Fruit fly (Drosophila melanogaster) whole organism, embryonic: Measurements from ENCODE around the gene CG9667.

Experiments used
- Adf1 ChIP-seq: fragments of 200-800 bp; sonication (Bioruptor generic); IDR thresholded peaks from 2 replicates; pipeline ENCODE4 v1.3.6; 2022; ENCODE audit warnings: missing biosample characterization, missing genetic modification characterization
- Bgb ChIP-seq: fragments of 200-800 bp; sonication (Bioruptor generic); IDR thresholded peaks from 2 replicates; pipeline ENCODE4 v1.3.6; 2022; ENCODE audit warnings: missing biosample characterization, missing genetic modification characterization; ENCODE audit not compliant: partially characterized antibody
- CG10267 ChIP-seq: fragments of 200-800 bp; sonication (Bioruptor generic); optimal IDR thresholded peaks from 2 replicates; lab custom pipeline; 2018; ENCODE audit warnings: missing biosample characterization, mild to moderate bottlenecking, missing genetic modification characterization, moderate library complexity
- CG10543 ChIP-seq: fragments of 200-800 bp; sonication (Bioruptor generic); optimal IDR thresholded peaks from 3 replicates; lab custom pipeline; 2017; ENCODE audit warnings: missing biosample characterization, mild to moderate bottlenecking, missing genetic modification characterization, moderate library complexity
- CG11504 ChIP-seq: fragments of 200-800 bp; sonication (Bioruptor generic); optimal IDR thresholded peaks from 3 replicates; lab custom pipeline; 2019; ENCODE audit warnings: missing biosample characterization, mild to moderate bottlenecking, missing genetic modification characterization, moderate library complexity
- CG11723 ChIP-seq: fragments of 200-800 bp; sonication (Bioruptor generic); optimal IDR thresholded peaks from 2 replicates; lab custom pipeline; 2017; ENCODE audit warnings: missing biosample characterization, mild to moderate bottlenecking, missing genetic modification characterization
- CG12155 ChIP-seq: fragments of 200-800 bp; sonication (Bioruptor generic); optimal IDR thresholded peaks from 3 replicates; lab custom pipeline; 2016; ENCODE audit warnings: missing biosample characterization, missing genetic modification characterization
- CG15696 ChIP-seq: fragments of 200-800 bp; sonication (Bioruptor generic); optimal IDR thresholded peaks from 2 replicates; lab custom pipeline; 2019; ENCODE audit warnings: missing biosample characterization, mild to moderate bottlenecking, missing genetic modification characterization, moderate library complexity
- CG18619 ChIP-seq: fragments of 200-800 bp; sonication (Bioruptor generic); optimal IDR thresholded peaks from 3 replicates; lab custom pipeline; 2017; ENCODE audit warnings: missing biosample characterization, mild to moderate bottlenecking, missing genetic modification characterization
- CG30020 ChIP-seq: fragments of 200-800 bp; optimal IDR thresholded peaks from 2 replicates; lab custom pipeline; 2019; ENCODE audit warnings: missing biosample characterization, mild to moderate bottlenecking, missing genetic modification characterization, moderate library complexity
- CG31224 ChIP-seq: fragments of 200-800 bp; sonication (Bioruptor generic); IDR thresholded peaks from 2 replicates; pipeline ENCODE4 v1.3.6; 2022; ENCODE audit warnings: missing biosample characterization, missing genetic modification characterization
- CG32772 ChIP-seq: fragments of 200-800 bp; sonication (Bioruptor generic); IDR thresholded peaks from 2 replicates; pipeline ENCODE4 v1.3.6; 2022; ENCODE audit warnings: missing biosample characterization, missing genetic modification characterization
- CG34224 ChIP-seq: fragments of 200-800 bp; sonication (Bioruptor generic); IDR thresholded peaks from 3 replicates; pipeline ENCODE4 v1.3.6; 2022; ENCODE audit warnings: missing biosample characterization, missing genetic modification characterization; ENCODE audit not compliant: partially characterized antibody
- CG3847 ChIP-seq: fragments of 200-800 bp; sonication (Bioruptor generic); IDR thresholded peaks from 2 replicates; pipeline ENCODE4 v1.3.6; 2022; ENCODE audit warnings: missing biosample characterization, missing genetic modification characterization
- CG3995 ChIP-seq: fragments of 200-800 bp; sonication (Bioruptor generic); optimal IDR thresholded peaks from 3 replicates; lab custom pipeline; 2016; ENCODE audit warnings: missing biosample characterization, missing genetic modification characterization
- CG4360 ChIP-seq: fragments of 200-800 bp; sonication (Bioruptor generic); IDR thresholded peaks from 2 replicates; pipeline ENCODE4 v1.3.6; 2022; ENCODE audit warnings: missing biosample characterization, missing genetic modification characterization
- CG5180 ChIP-seq: fragments of 200-800 bp; sonication (Bioruptor generic); optimal IDR thresholded peaks from 3 replicates; lab custom pipeline; 2017; ENCODE audit warnings: missing biosample characterization, missing genetic modification characterization, mild to moderate bottlenecking, moderate library complexity, missing genetic modification reagents
- CG5245 ChIP-seq: fragments of 200-800 bp; sonication (Bioruptor generic); optimal IDR thresholded peaks from 3 replicates; lab custom pipeline; 2016; ENCODE audit warnings: missing biosample characterization, missing genetic modification characterization
- CG6765 ChIP-seq: fragments of 200-800 bp; sonication (Bioruptor generic); optimal IDR thresholded peaks from 3 replicates; lab custom pipeline; 2017; ENCODE audit warnings: missing biosample characterization, mild to moderate bottlenecking, missing genetic modification characterization
- CTCF ChIP-seq: fragments of 200-800 bp; sonication (Bioruptor generic); optimal IDR thresholded peaks from 2 replicates; lab custom pipeline; 2017; ENCODE audit warnings: missing biosample characterization, mild to moderate bottlenecking, missing genetic modification characterization, moderate library complexity
- Dip2 ChIP-seq: fragments of 200-800 bp; sonication (Bioruptor generic); IDR thresholded peaks from 2 replicates; pipeline ENCODE4 v1.3.6; 2022; ENCODE audit warnings: missing biosample characterization, missing genetic modification characterization
- HHEX ChIP-seq: fragments of 200-800 bp; sonication (Bioruptor generic); optimal IDR thresholded peaks from 3 replicates; lab custom pipeline; 2017; ENCODE audit warnings: missing biosample characterization, mild to moderate bottlenecking, missing genetic modification characterization, missing genetic modification reagents
- Hand ChIP-seq: fragments of 200-800 bp; sonication (Bioruptor generic); optimal IDR thresholded peaks from 2 replicates; lab custom pipeline; 2017; ENCODE audit warnings: mild to moderate bottlenecking, missing biosample characterization, missing genetic modification reagents, missing genetic modification characterization
- Hey ChIP-seq: fragments of 200-800 bp; sonication (Bioruptor generic); optimal IDR thresholded peaks from 3 replicates; lab custom pipeline; 2018; ENCODE audit warnings: missing biosample characterization, mild to moderate bottlenecking, missing genetic modification characterization
- Hmr ChIP-seq: fragments of 200-800 bp; sonication (Bioruptor generic); optimal IDR thresholded peaks from 3 replicates; lab custom pipeline; 2017; ENCODE audit warnings: mild to moderate bottlenecking, missing biosample characterization, missing genetic modification reagents, missing genetic modification characterization
- Kr ChIP-seq: fragments of 200-800 bp; sonication (Bioruptor generic); optimal IDR thresholded peaks from 2 replicates; lab custom pipeline; 2017; ENCODE audit warnings: missing biosample characterization, mild to moderate bottlenecking, missing genetic modification characterization
- Max ChIP-seq: fragments of 200-800 bp; sonication (Bioruptor generic); optimal IDR thresholded peaks from 2 replicates; lab custom pipeline; 2016; ENCODE audit warnings: missing biosample characterization, mild to moderate bottlenecking, missing genetic modification characterization
- Sin3A ChIP-seq: fragments of >200 bp; optimal IDR thresholded peaks from 2 replicates; lab custom pipeline; 2018
- Xbp1 ChIP-seq: fragments of 200-800 bp; sonication (Bioruptor generic); optimal IDR thresholded peaks from 3 replicates; lab custom pipeline; 2016; ENCODE audit warnings: missing biosample characterization, mild to moderate bottlenecking, missing genetic modification characterization
- ase ChIP-seq: fragments of 200-800 bp; sonication (Bioruptor generic); IDR thresholded peaks from 3 replicates; pipeline ENCODE4 v1.3.6; 2022; ENCODE audit warnings: missing biosample characterization, missing genetic modification characterization
- cad ChIP-seq: fragments of >200 bp; optimal IDR thresholded peaks from 2 replicates; lab custom pipeline; 2017; ENCODE audit warnings: missing biosample characterization, missing genetic modification characterization
- chinmo ChIP-seq: fragments of 200-800 bp; sonication (Bioruptor generic); IDR thresholded peaks from 4 replicates; pipeline ENCODE4 v1.3.6; 2022; ENCODE audit warnings: missing biosample characterization, missing genetic modification characterization; ENCODE audit not compliant: partially characterized antibody
- ewg ChIP-seq: fragments of 200-800 bp; sonication (Bioruptor generic); optimal IDR thresholded peaks from 3 replicates; lab custom pipeline; 2017; ENCODE audit warnings: mild to moderate bottlenecking, missing biosample characterization, missing genetic modification reagents, missing genetic modification characterization
- fu2 ChIP-seq: fragments of 200-800 bp; sonication (Bioruptor generic); optimal IDR thresholded peaks from 2 replicates; lab custom pipeline; 2016; ENCODE audit warnings: missing biosample characterization, missing genetic modification characterization
- h ChIP-seq: fragments of >200 bp; optimal IDR thresholded peaks from 2 replicates; lab custom pipeline; 2017
- insv ChIP-seq, 2 experiments: fragments of 200-800 bp; sonication (Bioruptor generic); optimal IDR thresholded peaks; 3 replicates each; lab custom pipeline; 2016 to 2018; ENCODE audit warnings: missing biosample characterization in 2 of 2, missing genetic modification characterization in 2 of 2
- lmd ChIP-seq: fragments of 200-800 bp; sonication (Bioruptor generic); IDR thresholded peaks from 2 replicates; pipeline ENCODE4 v1.3.6; 2022; ENCODE audit warnings: missing biosample characterization, missing genetic modification characterization
- nau ChIP-seq: fragments of 200-800 bp; sonication (Bioruptor generic); optimal IDR thresholded peaks from 3 replicates; lab custom pipeline; 2017; ENCODE audit warnings: missing biosample characterization, mild to moderate bottlenecking, missing genetic modification characterization, missing genetic modification reagents
- odd ChIP-seq: fragments of 200-800 bp; sonication (Bioruptor generic); optimal IDR thresholded peaks from 2 replicates; lab custom pipeline; 2017; ENCODE audit warnings: missing biosample characterization, mild to moderate bottlenecking, missing genetic modification characterization
- onecut ChIP-seq: fragments of 200-800 bp; sonication (Bioruptor generic); IDR thresholded peaks from 2 replicates; pipeline ENCODE4 v1.3.6; 2022; ENCODE audit warnings: missing biosample characterization, missing genetic modification characterization
- otp ChIP-seq: fragments of 200-800 bp; sonication (Bioruptor generic); IDR thresholded peaks from 3 replicates; pipeline ENCODE4, ENCODE4 v1.3.6; 2022; ENCODE audit warnings: missing biosample characterization, missing genetic modification characterization
- p53 ChIP-seq: fragments of 200-800 bp; sonication (Bioruptor generic); optimal IDR thresholded peaks from 2 replicates; lab custom pipeline; 2016; ENCODE audit warnings: missing biosample characterization, missing genetic modification characterization
- phol ChIP-seq: fragments of 200-800 bp; sonication (Bioruptor generic); optimal IDR thresholded peaks from 3 replicates; lab custom pipeline; 2018; ENCODE audit warnings: missing biosample characterization, mild to moderate bottlenecking, missing genetic modification characterization, moderate library complexity
- pnt ChIP-seq: fragments of 200-800 bp; sonication (Bioruptor generic); optimal IDR thresholded peaks from 3 replicates; lab custom pipeline; 2016; ENCODE audit warnings: missing biosample characterization, missing genetic modification characterization
- pros ChIP-seq: fragments of 200-800 bp; sonication (Bioruptor generic); optimal IDR thresholded peaks from 3 replicates; lab custom pipeline; 2019; ENCODE audit warnings: missing biosample characterization, mild to moderate bottlenecking, missing genetic modification characterization, moderate library complexity
- shn ChIP-seq: fragments of 200-800 bp; sonication (Bioruptor generic); optimal IDR thresholded peaks from 3 replicates; lab custom pipeline; 2016; ENCODE audit warnings: missing biosample characterization, missing genetic modification characterization
- tna ChIP-seq: fragments of 200-800 bp; sonication (Bioruptor generic); IDR thresholded peaks from 2 replicates; pipeline ENCODE4 v1.3.6; 2022; ENCODE audit warnings: missing biosample characterization, missing genetic modification characterization; ENCODE audit not compliant: partially characterized antibody
- zen ChIP-seq: fragments of 200-800 bp; sonication (Bioruptor generic); optimal IDR thresholded peaks from 3 replicates; lab custom pipeline; 2018; ENCODE audit warnings: missing biosample characterization, mild to moderate bottlenecking, missing genetic modification characterization, moderate library complexity

Gene CG9667

dm6 chr3R:8110198-8110642 lies 15.9 kb downstream of the CG9667 start (continued):
- TF ChIP-seq pros (GFP tag; lab: Kevin White, UChicago) (peak; percentile 87), CG32772 (0 out of 2 replicates have a peak, but pooled peaks have one; percentile 21), CG31224 (no peak), CG18619 (peak; percentile 59), CG3847 (GFP tag; lab: Robert Waterston, UW) (peak; percentile 45; the same call in 1 of the 2 replicates), Xbp1 (peak; percentile 74), ewg (GFP tag; lab: Kevin White, UChicago) (peak; percentile 37), Kr (GFP tag; lab: Kevin White, UChicago) (no peak), phol (tag; lab: Kevin White, UChicago) (peak; percentile 70), Hmr (GFP tag; lab: Kevin White, UChicago) (peak; percentile 60), CG30020 (tag; lab: Kevin White, UChicago) (no peak), CG34224 (GFP tag; lab: Robert Waterston, UW) (no peak), CG11504 (peak; percentile 79), CG4360 (GFP tag; lab: Robert Waterston, UW) (no peak), h (lab: Kevin White, UChicago) (no peak), CG15696 (tag; lab: Kevin White, UChicago) (peak; percentile 19), CG12155 (GFP tag; lab: Kevin White, UChicago) (peak; percentile 7), Adf1 (GFP tag; lab: Robert Waterston, UW) (peak; percentile 30; the same call in 1 of the 2 replicates), Sin3A (no peak), CG11723 (peak; percentile 40), CG5180 (GFP tag; lab: Kevin White, UChicago) (peak; percentile 24), HHEX (GFP tag; lab: Kevin White, UChicago) (peak; percentile 62), nau (GFP tag; lab: Kevin White, UChicago) (no peak), CG6765 (peak; percentile 35), odd (peak; percentile 53), CG3995 (no peak), zen (tag; lab: Kevin White, UChicago) (no peak), lmd (GFP tag; lab: Robert Waterston, UW) (peak; percentile 70), CTCF (GFP tag; lab: Kevin White, UChicago) (no peak), ase (GFP tag; lab: Robert Waterston, UW) (peak; percentile 46; the same call in 2 of the 3 replicates), insv (GFP tag; optimal IDR thresholded peaks at IDR 0.05; lab: Kevin White, UChicago) (no peak), Hey (tag; lab: Kevin White, UChicago) (no peak), CG10267 (tag; lab: Kevin White, UChicago) (peak; percentile 29), fu2 (GFP tag; lab: Kevin White, UChicago) (peak; percentile 40), pnt (peak; percentile 58), cad (GFP tag; lab: Kevin White, UChicago) (no peak), Hand (peak; percentile 38), Dip2 (GFP tag; lab: Robert Waterston, UW) (no peak), shn (GFP tag; lab: Kevin White, UChicago) (peak; percentile 28), CG10543 (GFP tag; lab: Kevin White, UChicago) (no peak), CG5245 (peak; percentile 56), tna (GFP tag; lab: Robert Waterston, UW) (no peak)

dm6 chr3R:8109782-8110181 lies 16.4 kb downstream of the CG9667 start:
- TF ChIP-seq Bgb (GFP tag; lab: Robert Waterston, UW) (no peak), p53 (GFP tag; lab: Kevin White, UChicago) (no peak), Max (GFP tag; lab: Kevin White, UChicago) (no peak), otp (GFP tag; lab: Robert Waterston, UW) (0 out of 3 replicates have a peak, but pooled peaks have one; percentile 23), chinmo (0 out of 4 replicates have a peak, but pooled peaks have one; percentile 13), onecut (peak; percentile 72)
